Fruit fly (Drosophila melanogaster) whole organism, wandering third instar larva: ENCODE data around the gene CG17726.

Source experiments
- Abd-B ChIP-seq: fragments of >200 bp; optimal IDR thresholded peaks from 2 replicates; lab custom pipeline; 2017; ENCODE audit warnings: missing biosample characterization, missing genetic modification characterization
- CG32264 ChIP-seq: fragments of 200-800 bp; sonication (Bioruptor generic); optimal IDR thresholded peaks from 2 replicates; lab custom pipeline; 2016; ENCODE audit warnings: missing biosample characterization, missing genetic modification characterization
- CG9705 ChIP-seq: fragments of 200-800 bp; sonication (Bioruptor generic); optimal IDR thresholded peaks from 2 replicates; lab custom pipeline; 2018; ENCODE audit warnings: missing biosample characterization, mild to moderate bottlenecking, missing genetic modification characterization
- CrebA ChIP-seq: fragments of 200-800 bp; sonication (Bioruptor generic); optimal IDR thresholded peaks from 2 replicates; lab custom pipeline; 2016; ENCODE audit warnings: missing biosample characterization, mild to moderate bottlenecking, missing genetic modification characterization, borderline replicate concordance
- Dfd ChIP-seq: fragments of >200 bp; optimal IDR thresholded peaks from 2 replicates; lab custom pipeline; 2017; ENCODE audit warnings: missing biosample characterization, missing genetic modification characterization
- Jra ChIP-seq: sonication (Bioruptor generic); optimal IDR thresholded peaks from 2 replicates; lab custom pipeline; 2016; ENCODE audit warnings: missing biosample characterization, missing genetic modification characterization
- br ChIP-seq: fragments of 200-800 bp; sonication (Bioruptor generic); optimal IDR thresholded peaks from 2 replicates; lab custom pipeline; 2016; ENCODE audit warnings: missing biosample characterization, missing genetic modification characterization
- sv ChIP-seq: fragments of 200-800 bp; sonication (Bioruptor generic); optimal IDR thresholded peaks from 3 replicates; lab custom pipeline; 2016; ENCODE audit warnings: missing biosample characterization, missing genetic modification characterization
- tai ChIP-seq: sonication (Bioruptor generic); optimal IDR thresholded peaks from 2 replicates; lab custom pipeline; 2016; ENCODE audit warnings: missing biosample characterization, missing genetic modification characterization
- usp ChIP-seq: fragments of >200 bp; optimal IDR thresholded peaks from 2 replicates; lab custom pipeline; 2017; ENCODE audit warnings: missing biosample characterization, missing genetic modification characterization

- no peak for TF ChIP-seq Abd-B
- TF ChIP-seq Jra (GFP tag; lab: Kevin White, UChicago): no peak
- TF ChIP-seq br: no peak
- TF ChIP-seq tai: no peak
- no peak for TF ChIP-seq usp
- TF ChIP-seq CG9705 (GFP tag; lab: Kevin White, UChicago): no peak
- TF ChIP-seq CG32264 (GFP tag; lab: Kevin White, UChicago): no peak
- TF ChIP-seq CrebA: no peak
- no peak for TF ChIP-seq sv (GFP tag; lab: Kevin White, UChicago)
- TF ChIP-seq Dfd (GFP tag; lab: Kevin White, UChicago): no peak
Measured at dm6 chr3R:11237598-11237997, 11.0 kb downstream of the CG17726 start, which contains the start of gene CG31388.
